Worm (Caenorhabditis elegans): ENCODE measurements around the gene Y105C5A.1273.

The Y105C5A.1273 gene

ce11 chrIV:15819759-15820158 is 28.8 kb downstream of the Y105C5A.1273 start, which contains the start of gene daf-38:
daf-38 (plus strand) TSS chrIV:15820059.
- TF ChIP-seq fkh-8 (tag; optimal IDR thresholded peaks at IDR 0.05), result peak; percentile 41
- no peak for TF ChIP-seq tlp-1 (tag; optimal IDR thresholded peaks at IDR 0.05)
- no peak for TF ChIP-seq egl-27 (tag; optimal IDR thresholded peaks at IDR 0.05)
- TF ChIP-seq nhr-85 (tag), result no peak
- no peak for TF ChIP-seq ama-1 (optimal IDR thresholded peaks at IDR 0.05)
- no peak for TF ChIP-seq sup-37 (GFP tag; optimal IDR thresholded peaks at IDR 0.05)
- TF ChIP-seq irx-1 (tag; optimal IDR thresholded peaks at IDR 0.05), result no peak
- TF ChIP-seq ztf-11 (tag; optimal IDR thresholded peaks at IDR 0.05), result no peak
- TF ChIP-seq nhr-47 (tag; optimal IDR thresholded peaks at IDR 0.05), result peak; percentile 3
- no peak for TF ChIP-seq jun-1 (tag; optimal IDR thresholded peaks at IDR 0.05)
- TF ChIP-seq ceh-63 (GFP tag; optimal IDR thresholded peaks at IDR 0.05), result no peak
- no peak for TF ChIP-seq unc-130 (tag; optimal IDR thresholded peaks at IDR 0.05)
- no peak for TF ChIP-seq nhr-20 (tag; optimal IDR thresholded peaks at IDR 0.05)
- TF ChIP-seq grh-1 (GFP tag; IDR thresholded peaks at IDR 0.05), result no peak
- no peak for TF ChIP-seq lsy-2 (tag; optimal IDR thresholded peaks at IDR 0.05)
- no peak for TF ChIP-seq aly-2 (tag; optimal IDR thresholded peaks at IDR 0.05)
- peak; percentile 26 for TF ChIP-seq dsc-1 (tag; optimal IDR thresholded peaks at IDR 0.05)
- TF ChIP-seq hlh-4 (tag; optimal IDR thresholded peaks at IDR 0.05), result peak; percentile 10
- TF ChIP-seq fkh-10 (GFP tag; optimal IDR thresholded peaks at IDR 0.05), result no peak
- no peak for TF ChIP-seq xbp-1 (tag; optimal IDR thresholded peaks at IDR 0.05)
- no peak for TF ChIP-seq unc-62 (GFP tag; optimal IDR thresholded peaks at IDR 0.05)
- TF ChIP-seq sptf-1 (tag; optimal IDR thresholded peaks at IDR 0.05), result no peak
- TF ChIP-seq snu-23 (GFP tag; optimal IDR thresholded peaks at IDR 0.05), result no peak
- TF ChIP-seq blmp-1 (tag; optimal IDR thresholded peaks at IDR 0.05), result no peak
